Fruit fly (Drosophila melanogaster) whole organism, wandering third instar larva: ENCODE results near the gene CG32487.

Experiments
- Abd-B ChIP-seq: fragments of >200 bp; optimal IDR thresholded peaks from 2 replicates; lab custom pipeline; 2017; ENCODE audit warnings: missing biosample characterization, missing genetic modification characterization
- CG32264 ChIP-seq: fragments of 200-800 bp; sonication (Bioruptor generic); optimal IDR thresholded peaks from 2 replicates; lab custom pipeline; 2016; ENCODE audit warnings: missing biosample characterization, missing genetic modification characterization
- CG9705 ChIP-seq: fragments of 200-800 bp; sonication (Bioruptor generic); optimal IDR thresholded peaks from 2 replicates; lab custom pipeline; 2018; ENCODE audit warnings: missing biosample characterization, mild to moderate bottlenecking, missing genetic modification characterization
- CrebA ChIP-seq: fragments of 200-800 bp; sonication (Bioruptor generic); optimal IDR thresholded peaks from 2 replicates; lab custom pipeline; 2016; ENCODE audit warnings: missing biosample characterization, mild to moderate bottlenecking, missing genetic modification characterization, borderline replicate concordance
- Dfd ChIP-seq: fragments of >200 bp; optimal IDR thresholded peaks from 2 replicates; lab custom pipeline; 2017; ENCODE audit warnings: missing biosample characterization, missing genetic modification characterization
- Dif ChIP-seq: fragments of 200-275, 200-300 bp; sonication (Bioruptor generic); optimal IDR thresholded peaks from 2 replicates; lab custom pipeline; 2018; ENCODE audit warnings: missing biosample characterization, missing genetic modification characterization; ENCODE audit not compliant: partially characterized antibody
- GATAd ChIP-seq: sonication (Bioruptor generic); optimal IDR thresholded peaks from 2 replicates; lab custom pipeline; 2016; ENCODE audit warnings: missing biosample characterization, missing genetic modification characterization
- HLH106 ChIP-seq: fragments of 200-800 bp; optimal IDR thresholded peaks from 3 replicates; lab custom pipeline; 2019; ENCODE audit warnings: missing biosample characterization, mild to moderate bottlenecking, missing genetic modification characterization, moderate library complexity
- Hnf4 ChIP-seq: fragments of 200-800 bp; sonication (Bioruptor generic); optimal IDR thresholded peaks from 2 replicates; lab custom pipeline; 2016; ENCODE audit warnings: missing biosample characterization, mild to moderate bottlenecking, missing genetic modification characterization
- Hr78 ChIP-seq: fragments of >200 bp; optimal IDR thresholded peaks from 2 replicates; lab custom pipeline; 2017; ENCODE audit warnings: missing biosample characterization, missing genetic modification characterization
- Hr83 ChIP-seq: fragments of 200-300 bp; sonication (Bioruptor generic); optimal IDR thresholded peaks from 2 replicates; lab custom pipeline; 2016; ENCODE audit warnings: missing biosample characterization, mild to moderate bottlenecking, missing genetic modification characterization, moderate library complexity; ENCODE audit not compliant: poor library complexity, severe bottlenecking
- Jra ChIP-seq: sonication (Bioruptor generic); optimal IDR thresholded peaks from 2 replicates; lab custom pipeline; 2016; ENCODE audit warnings: missing biosample characterization, missing genetic modification characterization
- Mio ChIP-seq: sonication (Bioruptor generic); optimal IDR thresholded peaks from 2 replicates; lab custom pipeline; 2016; ENCODE audit warnings: missing biosample characterization, missing genetic modification characterization
- Myc ChIP-seq: fragments of >200 bp; optimal IDR thresholded peaks from 2 replicates; lab custom pipeline; 2017
- N ChIP-seq: fragments of >200 bp; optimal IDR thresholded peaks from 2 replicates; lab custom pipeline; 2018; ENCODE audit warnings: missing biosample characterization, missing external identifiers, missing genetic modification characterization
- OdsH ChIP-seq: fragments of 200-800 bp; sonication (Bioruptor generic); optimal IDR thresholded peaks from 2 replicates; lab custom pipeline; 2016; ENCODE audit warnings: missing biosample characterization, mild to moderate bottlenecking, missing genetic modification characterization
- Rel ChIP-seq, 2 experiments: fragments of 200-800 bp; sonication (Bioruptor generic) in 1 of 2; optimal IDR thresholded peaks; 2 replicates in 1 of 2; 3 replicates in 1 of 2; lab custom pipeline; 2016 to 2019; ENCODE audit warnings: mild to moderate bottlenecking in 2 of 2, missing biosample characterization in 2 of 2, missing genetic modification characterization in 2 of 2, moderate library complexity in 1 of 2
- Sp1 ChIP-seq: fragments of 200-800 bp; sonication (Bioruptor generic); optimal IDR thresholded peaks from 3 replicates; lab custom pipeline; 2019; ENCODE audit warnings: missing biosample characterization, mild to moderate bottlenecking, missing genetic modification characterization, moderate library complexity
- Vsx2 ChIP-seq: fragments of 200-300, 225-300 bp; sonication (Bioruptor generic); optimal IDR thresholded peaks from 2 replicates; lab custom pipeline; 2018; ENCODE audit warnings: missing biosample characterization, missing genetic modification characterization; ENCODE audit not compliant: partially characterized antibody
- br ChIP-seq: fragments of 200-800 bp; sonication (Bioruptor generic); optimal IDR thresholded peaks from 2 replicates; lab custom pipeline; 2016; ENCODE audit warnings: missing biosample characterization, missing genetic modification characterization
- brk ChIP-seq: fragments of 200-800 bp; sonication (Bioruptor generic); optimal IDR thresholded peaks from 2 replicates; lab custom pipeline; 2016; ENCODE audit warnings: missing biosample characterization, mild to moderate bottlenecking, missing genetic modification characterization
- dl ChIP-seq, 2 experiments: fragments of 175-275, 200-275 bp in 1 of 2; fragments of 200-275 bp in 1 of 2; sonication (Bioruptor generic); optimal IDR thresholded peaks; lab custom pipeline; 2018; ENCODE audit warnings: mild to moderate bottlenecking in 2 of 2, missing biosample characterization in 2 of 2, missing genetic modification characterization in 2 of 2, moderate library complexity in 2 of 2; ENCODE audit not compliant: partially characterized antibody in 2 of 2, insufficient read depth in 1 of 2
- dmrt93B ChIP-seq: fragments of 200-800 bp; sonication (Bioruptor generic); optimal IDR thresholded peaks from 2 replicates; lab custom pipeline; 2018; ENCODE audit warnings: missing biosample characterization, mild to moderate bottlenecking, missing genetic modification characterization
- dsf ChIP-seq: sonication (Bioruptor generic); optimal IDR thresholded peaks from 2 replicates; lab custom pipeline; 2016; ENCODE audit warnings: missing biosample characterization, missing genetic modification characterization, borderline replicate concordance
- ey ChIP-seq: fragments of 200-800 bp; sonication (Bioruptor generic); optimal IDR thresholded peaks from 2 replicates; lab custom pipeline; 2016; ENCODE audit warnings: missing biosample characterization, missing genetic modification characterization
- foxo ChIP-seq, 2 experiments: fragments of 200-800 bp; sonication (Bioruptor generic); optimal IDR thresholded peaks; 2 replicates in 1 of 2; 3 replicates in 1 of 2; lab custom pipeline; 2016 to 2017; ENCODE audit warnings: missing biosample characterization in 2 of 2, missing genetic modification characterization in 2 of 2
- fru ChIP-seq: fragments of 200-800 bp; sonication (Bioruptor generic); optimal IDR thresholded peaks from 3 replicates; lab custom pipeline; 2016; ENCODE audit warnings: missing biosample characterization, mild to moderate bottlenecking, missing genetic modification characterization
- h ChIP-seq: fragments of 200-800 bp; sonication (Bioruptor generic); optimal IDR thresholded peaks from 3 replicates; lab custom pipeline; 2016; ENCODE audit warnings: missing biosample characterization, mild to moderate bottlenecking, missing genetic modification characterization
- jim ChIP-seq: fragments of 175-275, 200-325 bp; sonication (Bioruptor generic); optimal IDR thresholded peaks from 2 replicates; lab custom pipeline; 2016; ENCODE audit warnings: missing biosample characterization, mild to moderate bottlenecking, missing genetic modification characterization
- lola ChIP-seq: fragments of >200 bp; optimal IDR thresholded peaks from 2 replicates; lab custom pipeline; 2017; ENCODE audit warnings: missing biosample characterization, missing genetic modification characterization
- pan ChIP-seq: fragments of >200 bp; optimal IDR thresholded peaks from 2 replicates; lab custom pipeline; 2017
- psq ChIP-seq: fragments of 200-800 bp; sonication (Bioruptor generic); optimal IDR thresholded peaks from 3 replicates; lab custom pipeline; 2017; ENCODE audit warnings: missing biosample characterization, mild to moderate bottlenecking, missing genetic modification characterization, moderate library complexity
- rgr ChIP-seq: fragments of 200-800 bp; sonication (Bioruptor generic); optimal IDR thresholded peaks from 3 replicates; lab custom pipeline; 2016; ENCODE audit warnings: missing biosample characterization, mild to moderate bottlenecking, missing genetic modification characterization
- sage ChIP-seq: fragments of 200-800 bp; sonication (Bioruptor generic); optimal IDR thresholded peaks from 2 replicates; lab custom pipeline; 2016; ENCODE audit warnings: missing biosample characterization, mild to moderate bottlenecking, missing genetic modification characterization
- sv ChIP-seq: fragments of 200-800 bp; sonication (Bioruptor generic); optimal IDR thresholded peaks from 3 replicates; lab custom pipeline; 2016; ENCODE audit warnings: missing biosample characterization, missing genetic modification characterization
- tai ChIP-seq: sonication (Bioruptor generic); optimal IDR thresholded peaks from 2 replicates; lab custom pipeline; 2016; ENCODE audit warnings: missing biosample characterization, missing genetic modification characterization
- usp ChIP-seq: fragments of >200 bp; optimal IDR thresholded peaks from 2 replicates; lab custom pipeline; 2017; ENCODE audit warnings: missing biosample characterization, missing genetic modification characterization
- woc ChIP-seq: sonication (Bioruptor generic); optimal IDR thresholded peaks from 2 replicates; lab custom pipeline; 2016; ENCODE audit warnings: missing biosample characterization, mild to moderate bottlenecking, missing genetic modification characterization

Gene CG32487

DNA sequence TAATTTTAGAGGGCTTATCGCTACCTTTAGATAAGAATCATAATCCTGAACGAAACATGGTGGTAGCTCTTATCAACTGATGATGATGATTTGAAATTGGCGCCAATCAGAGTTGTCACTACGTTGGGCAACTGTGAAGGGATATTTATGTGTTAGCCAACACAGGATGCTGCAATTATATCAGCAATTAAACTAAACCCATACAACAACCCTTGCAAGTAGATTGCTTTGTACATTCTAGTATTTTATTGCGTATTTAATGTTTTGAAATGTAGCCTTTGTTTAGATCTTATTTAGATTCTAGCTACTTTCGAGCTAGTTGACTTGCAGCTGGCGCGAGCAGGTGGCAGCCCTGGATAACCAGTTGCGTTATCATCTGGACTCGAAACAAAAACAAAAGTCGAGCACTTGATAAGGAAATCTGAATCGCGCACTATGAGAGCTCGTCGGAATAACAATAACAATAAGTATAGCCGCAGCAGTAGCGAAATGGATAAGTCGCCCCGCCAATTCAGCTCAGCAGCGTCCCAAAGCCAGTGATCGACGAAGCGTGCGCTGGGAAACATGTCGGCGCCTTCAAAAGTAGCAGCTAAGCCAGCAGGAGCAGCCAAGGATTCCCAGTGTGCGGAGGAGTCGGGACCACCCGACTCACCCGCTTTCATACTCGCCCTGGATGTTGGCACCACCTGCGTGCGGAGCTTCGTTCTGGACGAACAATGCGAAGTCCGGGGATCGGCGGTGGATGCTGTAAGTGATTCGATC, 35.2 kb upstream of the CG32487 start, which contains the start of gene CG1271:
Gene CG1271 (plus strand): TSS at position 405 of the 762 bp plus-strand sequence.
- TF ChIP-seq OdsH (GFP tag; lab: Kevin White, UChicago) = peak; percentile 41
- no peak for TF ChIP-seq CG32264 (GFP tag; lab: Kevin White, UChicago)
- TF ChIP-seq fru = no peak
- no peak for TF ChIP-seq Hnf4 (GFP tag; lab: Kevin White, UChicago)
- TF ChIP-seq CrebA (GFP tag; lab: Kevin White, UChicago) = no peak
- no peak for TF ChIP-seq dmrt93B (GFP tag; lab: Kevin White, UChicago)
- no peak for TF ChIP-seq usp
- peak; percentile 51 for TF ChIP-seq CG9705 (GFP tag; lab: Kevin White, UChicago)
- peak; percentile 85 for TF ChIP-seq h (GFP tag; lab: Kevin White, UChicago)
- TF ChIP-seq tai (GFP tag; lab: Kevin White, UChicago) = no peak
- no peak for TF ChIP-seq Mio (GFP tag; lab: Kevin White, UChicago)
- peak; percentile 98 for TF ChIP-seq Myc
- TF ChIP-seq pan (lab: Kevin White, UChicago) = no peak
- no peak for TF ChIP-seq Abd-B
- peak; percentile 39 for TF ChIP-seq psq (GFP tag; lab: Kevin White, UChicago)
- TF ChIP-seq sv (GFP tag; lab: Kevin White, UChicago) = peak; percentile 29
- TF ChIP-seq HLH106 (tag; lab: Kevin White, UChicago) = peak; percentile 73
- TF ChIP-seq Sp1 (GFP tag; lab: Kevin White, UChicago) = peak; percentile 71
- TF ChIP-seq jim (GFP tag; lab: Kevin White, UChicago) = no peak
- peak; percentile 84 for TF ChIP-seq GATAd
- TF ChIP-seq Vsx2 = no peak
- TF ChIP-seq brk (GFP tag; lab: Kevin White, UChicago) = no peak
- TF ChIP-seq Rel (GFP tag; optimal IDR thresholded peaks at IDR 0.05; lab: Kevin White, UChicago) = no peak
- peak; percentile 61 for TF ChIP-seq Rel (tag; optimal IDR thresholded peaks at IDR 0.05; lab: Kevin White, UChicago)
- TF ChIP-seq lola (GFP tag; lab: Kevin White, UChicago) = no peak
- peak; percentile 67 for TF ChIP-seq br (GFP tag; lab: Kevin White, UChicago)
- no peak for TF ChIP-seq Dif (GFP tag; lab: Kevin White, UChicago)
- TF ChIP-seq Hr83 (GFP tag; lab: Kevin White, UChicago) = no peak
- TF ChIP-seq rgr (GFP tag; lab: Kevin White, UChicago) = peak; percentile 59
- TF ChIP-seq ey (GFP tag; lab: Kevin White, UChicago) = peak; percentile 65
- TF ChIP-seq N (GFP tag; lab: Kevin White, UChicago) = no peak
- no peak for TF ChIP-seq Hr78
- no peak for TF ChIP-seq sage (GFP tag; lab: Kevin White, UChicago)
- TF ChIP-seq dsf = no peak
- peak; percentile 30 for TF ChIP-seq Jra (GFP tag; lab: Kevin White, UChicago)
- TF ChIP-seq foxo (GFP tag; optimal IDR thresholded peaks at IDR 0.05; lab: Kevin White, UChicago) = peak in 1 of 2 experiments; percentile 82
- no peak for TF ChIP-seq dl (GFP tag; optimal IDR thresholded peaks at IDR 0.05; lab: Kevin White, UChicago; ENCODE audit: insufficient read depth in 1 of 2, partially characterized antibody in 2 of 2)
- peak; percentile 82 for TF ChIP-seq woc (GFP tag; lab: Kevin White, UChicago)
- no peak for TF ChIP-seq Dfd (GFP tag; lab: Kevin White, UChicago)

DNA sequence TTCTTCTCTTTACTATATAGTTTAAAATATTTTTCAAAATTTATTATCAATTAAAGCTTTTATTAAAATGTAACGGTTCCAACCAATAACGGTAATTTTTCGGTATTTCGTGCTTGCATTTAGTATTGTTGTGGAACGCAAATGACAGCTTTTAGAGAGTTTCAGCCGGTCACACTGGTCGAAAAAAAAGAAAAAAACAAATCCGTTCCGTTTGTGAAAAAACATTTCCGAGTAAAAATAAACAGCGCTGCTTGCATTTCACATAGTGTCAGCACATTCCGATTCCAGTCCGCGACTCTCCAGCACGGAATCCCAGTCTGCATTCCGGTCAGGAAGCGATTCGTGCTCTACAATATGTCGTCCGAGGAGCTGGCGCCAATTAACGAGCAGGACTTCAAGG, 33.1 kb upstream of the CG32487 start, which contains the start of gene CG32485:
Gene CG32485 (plus strand): TSS at position 139 of the 400 bp plus-strand sequence.
- TF ChIP-seq jim (GFP tag; lab: Kevin White, UChicago) = peak; percentile 54
- no peak for TF ChIP-seq Rel (GFP tag; optimal IDR thresholded peaks at IDR 0.05; lab: Kevin White, UChicago)
- TF ChIP-seq Rel (tag; optimal IDR thresholded peaks at IDR 0.05; lab: Kevin White, UChicago) = peak; percentile 90
- no peak for TF ChIP-seq OdsH (GFP tag; lab: Kevin White, UChicago)
